Fruit fly (Drosophila melanogaster) whole organism, embryonic: ENCODE data around the gene Prosbeta6.

Experiments used
- CG10209 ChIP-seq: fragments of 200-800 bp; sonication (Bioruptor generic); optimal IDR thresholded peaks from 3 replicates; lab custom pipeline; 2017; ENCODE audit warnings: missing biosample characterization, mild to moderate bottlenecking, missing genetic modification characterization, missing genetic modification reagents
- CG10321 ChIP-seq: fragments of 200-800 bp; sonication (Bioruptor generic); IDR thresholded peaks from 2 replicates; pipeline ENCODE4 v1.3.6; 2022; ENCODE audit warnings: missing biosample characterization, missing genetic modification characterization
- CG14050 ChIP-seq: fragments of 200-800 bp; sonication (Bioruptor generic); IDR thresholded peaks from 3 replicates; pipeline ENCODE4 v1.3.6; 2022; ENCODE audit warnings: missing biosample characterization, missing genetic modification characterization
- CG15011 ChIP-seq: fragments of 200-800 bp; sonication (Bioruptor generic); optimal IDR thresholded peaks from 3 replicates; lab custom pipeline; 2018; ENCODE audit warnings: missing biosample characterization, mild to moderate bottlenecking, missing genetic modification characterization
- CG17612 ChIP-seq: fragments of 200-800 bp; sonication (Bioruptor generic); IDR thresholded peaks from 2 replicates; pipeline ENCODE4 v1.3.6; 2022; ENCODE audit warnings: missing biosample characterization, missing genetic modification characterization
- CG18011 ChIP-seq: fragments of 200-800 bp; sonication (Bioruptor generic); optimal IDR thresholded peaks from 2 replicates; lab custom pipeline; 2017; ENCODE audit warnings: missing biosample characterization, missing genetic modification characterization, mild to moderate bottlenecking, moderate library complexity, missing genotype
- CG18476 ChIP-seq: fragments of 200-800 bp; sonication (Bioruptor generic); optimal IDR thresholded peaks from 2 replicates; lab custom pipeline; 2016; ENCODE audit warnings: missing biosample characterization, mild to moderate bottlenecking, missing genetic modification characterization
- CG18599 ChIP-seq: fragments of 200-800 bp; sonication (Bioruptor generic); optimal IDR thresholded peaks from 3 replicates; lab custom pipeline; 2017; ENCODE audit warnings: missing biosample characterization, missing genetic modification characterization, mild to moderate bottlenecking, moderate library complexity, missing genetic modification reagents
- CG32532 ChIP-seq: fragments of 200-800 bp; sonication (Bioruptor generic); IDR thresholded peaks from 2 replicates; pipeline ENCODE4 v1.3.6; 2022; ENCODE audit warnings: missing biosample characterization, missing genetic modification characterization
- CG32767 ChIP-seq: fragments of 200-800 bp; sonication (Bioruptor generic); IDR thresholded peaks from 2 replicates; pipeline ENCODE4 v1.3.6; 2022; ENCODE audit warnings: missing biosample characterization, missing genetic modification characterization
- CG3281 ChIP-seq: fragments of 200-800 bp; sonication (Bioruptor generic); optimal IDR thresholded peaks from 3 replicates; lab custom pipeline; 2017; ENCODE audit warnings: missing biosample characterization, mild to moderate bottlenecking, missing genetic modification characterization
- CG4282 ChIP-seq: fragments of 200-800 bp; sonication (Bioruptor generic); optimal IDR thresholded peaks from 2 replicates; lab custom pipeline; 2016; ENCODE audit warnings: missing biosample characterization, missing genetic modification characterization
- CG4617 ChIP-seq: fragments of 200-800 bp; sonication (Bioruptor generic); optimal IDR thresholded peaks from 3 replicates; lab custom pipeline; 2016; ENCODE audit warnings: missing biosample characterization, missing genetic modification characterization, borderline replicate concordance
- CG6689 ChIP-seq: fragments of 200-800 bp; sonication (Bioruptor generic); IDR thresholded peaks from 2 replicates; pipeline ENCODE4 v1.3.6; 2022; ENCODE audit warnings: missing biosample characterization, missing genetic modification characterization
- CG7556 ChIP-seq: fragments of 200-800 bp; sonication (Bioruptor generic); optimal IDR thresholded peaks from 2 replicates; lab custom pipeline; 2017; ENCODE audit warnings: missing biosample characterization, mild to moderate bottlenecking, missing genetic modification characterization
- CTCF ChIP-seq: fragments of 200-800 bp; sonication (Bioruptor generic); optimal IDR thresholded peaks from 2 replicates; lab custom pipeline; 2017; ENCODE audit warnings: missing biosample characterization, mild to moderate bottlenecking, missing genetic modification characterization, moderate library complexity
- Camta ChIP-seq: fragments of 200-800 bp; sonication (Bioruptor generic); optimal IDR thresholded peaks from 2 replicates; lab custom pipeline; 2016; ENCODE audit warnings: missing biosample characterization, missing genetic modification characterization
- CrebB ChIP-seq: fragments of 200-800 bp; sonication (Bioruptor generic); optimal IDR thresholded peaks from 3 replicates; lab custom pipeline; 2018; ENCODE audit warnings: missing biosample characterization, mild to moderate bottlenecking, missing genetic modification characterization
- D19A ChIP-seq: fragments of 200-800 bp; optimal IDR thresholded peaks from 3 replicates; lab custom pipeline; 2019; ENCODE audit warnings: missing biosample characterization, mild to moderate bottlenecking, missing genetic modification characterization, moderate library complexity
- Doc3 ChIP-seq: fragments of 200-800 bp; sonication (Bioruptor generic); IDR thresholded peaks from 3 replicates; pipeline ENCODE4 v1.3.6; 2022; ENCODE audit warnings: missing biosample characterization, missing genetic modification characterization; ENCODE audit not compliant: partially characterized antibody
- Ets97D ChIP-seq: fragments of 200-800 bp; sonication (Bioruptor generic); optimal IDR thresholded peaks from 3 replicates; lab custom pipeline; 2016; ENCODE audit warnings: missing biosample characterization, missing genetic modification characterization
- Fer1 ChIP-seq: fragments of 200-800 bp; sonication (Bioruptor generic); optimal IDR thresholded peaks from 2 replicates; lab custom pipeline; 2017; ENCODE audit warnings: missing biosample characterization, mild to moderate bottlenecking, missing genetic modification characterization
- HLH54F ChIP-seq: fragments of 200-800 bp; sonication (Bioruptor generic); optimal IDR thresholded peaks from 3 replicates; lab custom pipeline; 2016; ENCODE audit warnings: missing biosample characterization, missing genetic modification characterization
- HLHmδ ChIP-seq: fragments of 200-800 bp; sonication (Bioruptor generic); optimal IDR thresholded peaks from 2 replicates; lab custom pipeline; 2018; ENCODE audit warnings: missing biosample characterization, mild to moderate bottlenecking, missing genetic modification characterization, moderate library complexity
- HmgZ ChIP-seq: fragments of 200-800 bp; sonication (Bioruptor generic); optimal IDR thresholded peaks from 2 replicates; lab custom pipeline; 2018; ENCODE audit warnings: missing biosample characterization, mild to moderate bottlenecking, missing genetic modification characterization
- Lim3 ChIP-seq: fragments of 200-800 bp; sonication (Bioruptor generic); IDR thresholded peaks from 2 replicates; pipeline ENCODE4 v1.3.6; 2022; ENCODE audit warnings: missing biosample characterization, missing genetic modification characterization
- Scr ChIP-seq: fragments of 200-800 bp; sonication (Bioruptor generic); IDR thresholded peaks from 2 replicates; pipeline ENCODE4 v1.3.6; 2022; ENCODE audit warnings: missing biosample characterization, missing genetic modification characterization; ENCODE audit not compliant: partially characterized antibody
- Usf ChIP-seq: fragments of 200-800 bp; sonication (Bioruptor generic); optimal IDR thresholded peaks from 2 replicates; lab custom pipeline; 2017; ENCODE audit warnings: missing genotype, missing biosample characterization, missing genetic modification characterization
- amos ChIP-seq: fragments of 200-800 bp; sonication (Bioruptor generic); IDR thresholded peaks from 2 replicates; pipeline ENCODE4 v1.3.6; 2022; ENCODE audit warnings: missing biosample characterization, missing genetic modification characterization; ENCODE audit not compliant: partially characterized antibody
- ash1 ChIP-seq: fragments of 200-800 bp; sonication (Bioruptor generic); optimal IDR thresholded peaks from 2 replicates; lab custom pipeline; 2018; ENCODE audit warnings: missing biosample characterization, mild to moderate bottlenecking, missing genetic modification characterization
- az2 ChIP-seq: fragments of 200-800 bp; sonication (Bioruptor generic); optimal IDR thresholded peaks from 3 replicates; lab custom pipeline; 2016; ENCODE audit warnings: missing biosample characterization, missing genetic modification characterization
- bowl ChIP-seq: fragments of 200-800 bp; sonication (Bioruptor generic); IDR thresholded peaks from 2 replicates; pipeline ENCODE4 v1.3.6; 2022; ENCODE audit warnings: missing biosample characterization, missing genetic modification characterization
- crc ChIP-seq: fragments of 200-800 bp; sonication (Bioruptor generic); optimal IDR thresholded peaks from 2 replicates; lab custom pipeline; 2016; ENCODE audit warnings: missing biosample characterization, missing genetic modification characterization
- disco-r ChIP-seq: fragments of 200-800 bp; sonication (Bioruptor generic); optimal IDR thresholded peaks from 2 replicates; lab custom pipeline; 2016; ENCODE audit warnings: missing biosample characterization, missing genetic modification characterization
- dysf ChIP-seq: fragments of 200-800 bp; sonication (Bioruptor generic); IDR thresholded peaks from 3 replicates; pipeline ENCODE4 v1.3.6; 2022; ENCODE audit warnings: missing biosample characterization, missing genetic modification characterization
- eve ChIP-seq, 2 experiments: fragments of >200 bp; optimal IDR thresholded peaks; 2 replicates each; lab custom pipeline; 2017; ENCODE audit warnings: missing biosample characterization in 2 of 2, missing genetic modification characterization in 2 of 2
- fru ChIP-seq: fragments of >200 bp; optimal IDR thresholded peaks from 2 replicates; lab custom pipeline; 2017
- h ChIP-seq: fragments of >200 bp; optimal IDR thresholded peaks from 2 replicates; lab custom pipeline; 2017
- jigr1 ChIP-seq: fragments of 200-800 bp; sonication (Bioruptor generic); IDR thresholded peaks from 3 replicates; pipeline ENCODE4 v1.3.6; 2022; ENCODE audit warnings: missing biosample characterization, missing genetic modification characterization
- jing ChIP-seq: fragments of 200-800 bp; sonication (Bioruptor generic); optimal IDR thresholded peaks from 2 replicates; lab custom pipeline; 2018; ENCODE audit warnings: missing biosample characterization, mild to moderate bottlenecking, missing genetic modification characterization
- mirr ChIP-seq: fragments of 200-800 bp; sonication (Bioruptor generic); optimal IDR thresholded peaks from 3 replicates; lab custom pipeline; 2018; ENCODE audit warnings: missing biosample characterization, mild to moderate bottlenecking, missing genetic modification characterization
- mld ChIP-seq: fragments of 200-800 bp; sonication (Bioruptor generic); IDR thresholded peaks from 3 replicates; pipeline ENCODE4 v1.3.6; 2022; ENCODE audit warnings: missing biosample characterization, missing genetic modification characterization; ENCODE audit not compliant: partially characterized antibody
- nerfin-1 ChIP-seq: fragments of 200-800 bp; sonication (Bioruptor generic); optimal IDR thresholded peaks from 3 replicates; lab custom pipeline; 2019; ENCODE audit warnings: missing biosample characterization, mild to moderate bottlenecking, missing genetic modification characterization, moderate library complexity
- nmo ChIP-seq: fragments of 200-800 bp; sonication (Bioruptor generic); optimal IDR thresholded peaks from 2 replicates; lab custom pipeline; 2018; ENCODE audit warnings: missing biosample characterization, mild to moderate bottlenecking, missing genetic modification characterization, moderate library complexity
- org-1 ChIP-seq: fragments of 200-800 bp; sonication (Bioruptor generic); optimal IDR thresholded peaks from 2 replicates; lab custom pipeline; 2017; ENCODE audit warnings: missing biosample characterization, missing genetic modification characterization
- pita ChIP-seq: fragments of 200-800 bp; sonication (Bioruptor generic); optimal IDR thresholded peaks from 2 replicates; lab custom pipeline; 2017; ENCODE audit warnings: missing biosample characterization, mild to moderate bottlenecking, missing genetic modification characterization
- ranshi ChIP-seq: fragments of 200-800 bp; sonication (Bioruptor generic); IDR thresholded peaks from 2 replicates; pipeline ENCODE4 v1.3.6; 2022; ENCODE audit warnings: missing biosample characterization, missing genetic modification characterization
- ro ChIP-seq: fragments of 200-800 bp; sonication (Bioruptor generic); IDR thresholded peaks from 2 replicates; pipeline ENCODE4 v1.3.6; 2022; ENCODE audit warnings: missing biosample characterization, missing genetic modification characterization
- so ChIP-seq: fragments of 200-800 bp; sonication (Bioruptor generic); IDR thresholded peaks from 3 replicates; pipeline ENCODE4 v1.3.6; 2022; ENCODE audit warnings: missing biosample characterization, missing genetic modification characterization
- tin ChIP-seq: fragments of 200-800 bp; sonication (Bioruptor generic); optimal IDR thresholded peaks from 3 replicates; lab custom pipeline; 2016; ENCODE audit warnings: missing biosample characterization, missing genetic modification characterization
- toy ChIP-seq: fragments of 200-800 bp; sonication (Bioruptor generic); IDR thresholded peaks from 2 replicates; pipeline ENCODE4 v1.3.6; 2022; ENCODE audit warnings: missing biosample characterization, missing genetic modification characterization
- usp ChIP-seq: fragments of >200 bp; optimal IDR thresholded peaks from 2 replicates; lab custom pipeline; 2017; ENCODE audit warnings: missing biosample characterization, missing genetic modification characterization
- wdn ChIP-seq: fragments of 200-800 bp; sonication (Bioruptor generic); IDR thresholded peaks from 2 replicates; pipeline ENCODE4 v1.3.6; 2022; ENCODE audit warnings: missing biosample characterization, missing genetic modification characterization

The Prosbeta6 gene

DNA sequence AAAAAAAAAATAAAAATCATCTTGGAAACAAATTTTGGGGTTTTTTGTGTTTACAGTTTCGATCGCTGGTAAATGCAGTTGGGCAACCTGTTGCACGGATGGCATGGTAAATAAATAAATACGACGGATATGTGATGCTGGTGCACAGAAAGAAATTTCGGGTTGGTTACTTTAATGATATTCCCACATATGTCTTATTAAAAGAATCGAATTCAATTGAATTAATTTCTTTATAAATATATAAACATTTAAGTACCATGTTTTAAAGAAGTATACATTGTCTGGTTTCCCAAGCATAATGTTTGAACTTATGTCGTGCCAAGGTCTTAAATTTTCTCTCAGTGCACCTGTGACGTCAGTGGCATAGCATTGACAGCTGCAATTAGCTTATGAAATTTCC is 42.7 kb downstream of the Prosbeta6 start (continued):
- TF ChIP-seq ranshi (GFP tag; lab: Robert Waterston, UW) (0 out of 2 replicates have a peak, but pooled peaks have one; percentile 52), CG18599 (GFP tag; lab: Kevin White, UChicago) (peak; percentile 35), pita (GFP tag; lab: Kevin White, UChicago) (no peak), CG3281 (GFP tag; lab: Kevin White, UChicago) (peak; percentile 15), dysf (GFP tag; lab: Robert Waterston, UW) (peak; percentile 57; the same call in 2 of the 3 replicates), Scr (no peak), tin (GFP tag; lab: Kevin White, UChicago) (peak; percentile 44), CG6689 (GFP tag; lab: Robert Waterston, UW) (peak; percentile 61), jigr1 (GFP tag; lab: Robert Waterston, UW) (no peak), CG18476 (no peak), mld (GFP tag; lab: Robert Waterston, UW) (no peak), toy (GFP tag; lab: Robert Waterston, UW) (no peak), CG10209 (GFP tag; lab: Kevin White, UChicago) (peak; percentile 52), Lim3 (GFP tag; lab: Robert Waterston, UW) (no peak), jing (GFP tag; lab: Kevin White, UChicago) (peak; percentile 27), D19A (tag; lab: Kevin White, UChicago) (peak; percentile 68), CG14050 (no peak), bowl (GFP tag; lab: Robert Waterston, UW) (no peak), Fer1 (GFP tag; lab: Kevin White, UChicago) (peak; percentile 38), CG32767 (0 out of 2 replicates have a peak, but pooled peaks have one; percentile 8), mirr (no peak), CG4617 (GFP tag; lab: Kevin White, UChicago) (no peak), fru (lab: Kevin White, UChicago) (no peak), nerfin-1 (tag; lab: Kevin White, UChicago) (peak; percentile 71), CrebB (tag; lab: Kevin White, UChicago) (no peak), usp (no peak), Usf (GFP tag; lab: Kevin White, UChicago) (no peak), nmo (peak; percentile 77), HLHmδ (no peak), wdn (GFP tag; lab: Robert Waterston, UW) (no peak), amos (GFP tag; lab: Robert Waterston, UW) (no peak), CG10321 (GFP tag; lab: Robert Waterston, UW) (no peak), CG7556 (GFP tag; lab: Kevin White, UChicago) (peak; percentile 40), Doc3 (GFP tag; lab: Robert Waterston, UW) (no peak), Camta (no peak), ash1 (GFP tag; lab: Kevin White, UChicago) (no peak), CG17612 (GFP tag; lab: Robert Waterston, UW) (no peak), HmgZ (tag; lab: Kevin White, UChicago) (peak; percentile 26), so (GFP tag; lab: Robert Waterston, UW) (no peak), HLH54F (GFP tag; lab: Kevin White, UChicago) (no peak), ro (no peak), eve (GFP tag; optimal IDR thresholded peaks at IDR 0.05; lab: Kevin White, UChicago) (peak in 1 of 2 experiments; percentile 76), h (lab: Kevin White, UChicago) (no peak), CG4282 (GFP tag; lab: Kevin White, UChicago) (no peak), CG32532 (GFP tag; lab: Robert Waterston, UW) (no peak), CTCF (GFP tag; lab: Kevin White, UChicago) (no peak), crc (GFP tag; lab: Kevin White, UChicago) (no peak), az2 (GFP tag; lab: Kevin White, UChicago) (peak; percentile 59), org-1 (GFP tag; lab: Kevin White, UChicago) (peak; percentile 45), Ets97D (GFP tag; lab: Kevin White, UChicago) (no peak), CG18011 (GFP tag; lab: Kevin White, UChicago) (no peak), CG15011 (GFP tag; lab: Kevin White, UChicago) (peak; percentile 40), disco-r (GFP tag; lab: Kevin White, UChicago) (no peak)
